Worm (Caenorhabditis elegans): Measurements from ENCODE around the gene fbxc-54.

The fbxc-54 gene

ce11 chrII:24559-24998 is 6.9 kb upstream of the fbxc-54 start, which contains the start of gene enee-1 (continued):
- TF ChIP-seq egl-27 (tag; optimal IDR thresholded peaks at IDR 0.05) (no peak), F16B12.6 (tag; optimal IDR thresholded peaks at IDR 0.05) (peak; percentile 68), nhr-28 (tag; optimal IDR thresholded peaks at IDR 0.05) (no peak), nhr-47 (tag; optimal IDR thresholded peaks at IDR 0.05) (peak; percentile 93), ets-5 (GFP tag; IDR thresholded peaks at IDR 0.05) (0 out of 2 replicates have a peak, but pooled peaks have one; percentile 83), nhr-20 (tag; optimal IDR thresholded peaks at IDR 0.05) (peak; percentile 81), rnt-1 (tag; optimal IDR thresholded peaks at IDR 0.05) (peak; percentile 90), hlh-4 (tag; optimal IDR thresholded peaks at IDR 0.05) (no peak)

DNA sequence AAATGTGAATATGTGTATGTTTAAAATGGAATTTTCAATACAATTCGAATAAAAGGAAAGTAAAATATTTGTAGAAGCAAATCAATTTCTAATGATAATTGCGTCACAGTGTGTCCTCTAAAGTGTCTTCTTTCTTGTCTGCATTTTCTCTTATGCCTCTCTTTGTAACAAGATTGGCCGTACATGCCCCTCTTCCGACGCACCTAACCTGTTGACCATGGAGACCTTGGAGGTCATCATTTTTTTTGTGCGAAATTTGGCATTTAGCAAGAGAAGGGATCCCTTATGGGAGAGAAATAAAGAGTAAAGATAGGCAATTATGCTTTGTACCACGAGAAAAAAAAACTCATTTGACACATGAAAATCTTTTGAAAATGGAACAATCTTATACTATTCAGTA is 3.2 kb upstream of the fbxc-54 start, which contains the start of gene F23F1.4:
Gene F23F1.4 (minus strand): TSS at position 141 of the 400 bp plus-strand sequence.
- peak; percentile 25 for TF ChIP-seq lin-14 (GFP tag; optimal IDR thresholded peaks at IDR 0.05)
- no peak for TF ChIP-seq efl-1 (optimal IDR thresholded peaks at IDR 0.05)
- TF ChIP-seq efl-1 (GFP tag; optimal IDR thresholded peaks at IDR 0.05 in 1 of 2), result peak in 1 of 2 experiments; percentile 69
- peak; percentile 34 for TF ChIP-seq snu-23 (GFP tag; optimal IDR thresholded peaks at IDR 0.05)
- TF ChIP-seq nhr-85 (tag), result peak; percentile 82
- TF ChIP-seq sup-37 (GFP tag; optimal IDR thresholded peaks at IDR 0.05), result no peak
- peak; percentile 49 for TF ChIP-seq blmp-1 (tag; optimal IDR thresholded peaks at IDR 0.05)
- TF ChIP-seq aha-1 (tag; optimal IDR thresholded peaks at IDR 0.05), result no peak
- TF ChIP-seq irx-1 (tag; optimal IDR thresholded peaks at IDR 0.05), result peak; percentile 13
- no peak for TF ChIP-seq ceh-8 (GFP tag; optimal IDR thresholded peaks at IDR 0.05)
- no peak for TF ChIP-seq snpc-4 (tag; optimal IDR thresholded peaks at IDR 0.05)
- TF ChIP-seq lsy-2 (tag; optimal IDR thresholded peaks at IDR 0.05), result no peak

ce11 chrII:29578-29977 is 1.9 kb upstream of the fbxc-54 start:
- no peak for TF ChIP-seq ets-5 (GFP tag; IDR thresholded peaks at IDR 0.05)
- peak; percentile 61 for TF ChIP-seq blmp-1 (tag; optimal IDR thresholded peaks at IDR 0.05)

ce11 chrII:33904-34303 is 2.4 kb downstream of the fbxc-54 start, which contains the start of gene F23F1.2:
F23F1.2 (plus strand) TSS chrII:34204.
- TF ChIP-seq grh-1 (GFP tag; IDR thresholded peaks at IDR 0.05) (no peak), lin-39 (tag; optimal IDR thresholded peaks at IDR 0.05) (no peak), nhr-28 (tag; optimal IDR thresholded peaks at IDR 0.05) (no peak), isw-1 (GFP tag; IDR thresholded peaks at IDR 0.05) (no peak), C04F5.9 (tag; optimal IDR thresholded peaks at IDR 0.05) (no peak), snpc-4 (tag; optimal IDR thresholded peaks at IDR 0.05) (no peak), elt-2 (tag; optimal IDR thresholded peaks at IDR 0.05) (no peak)

DNA sequence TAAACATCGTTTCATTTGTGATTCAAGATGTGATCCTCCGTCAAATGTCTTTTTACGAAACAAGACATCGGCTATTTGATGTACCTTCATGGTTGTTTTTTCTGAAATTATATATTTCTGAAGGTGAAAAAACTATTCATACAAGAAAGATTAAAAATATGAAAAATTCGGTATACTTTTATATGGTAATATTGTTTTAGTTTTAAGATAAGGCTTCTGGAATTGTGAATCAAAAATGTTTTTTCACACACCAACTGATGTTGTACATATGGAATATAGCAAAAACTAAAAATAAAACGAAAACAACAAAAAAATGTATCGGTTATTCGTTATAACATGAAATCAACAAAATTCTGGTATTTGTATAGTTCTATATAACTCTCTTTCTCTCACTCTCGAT is 5.7 kb downstream of the fbxc-54 start, which contains the start of gene F23F1.6:
Gene F23F1.6 (minus strand): TSS at position 101 of the 400 bp plus-strand sequence.
- TF ChIP-seq hpl-2 (GFP tag; optimal IDR thresholded peaks at IDR 0.05), result no peak
- TF ChIP-seq xbp-1 (tag; optimal IDR thresholded peaks at IDR 0.05), result no peak
- no peak for TF ChIP-seq Y116A8C.19 (tag; optimal IDR thresholded peaks at IDR 0.05; ENCODE audit: borderline replicate concordance)
- TF ChIP-seq fkh-4 (tag; optimal IDR thresholded peaks at IDR 0.05; ENCODE audit: borderline replicate concordance), result no peak
- no peak for TF ChIP-seq ceh-90 (tag; optimal IDR thresholded peaks at IDR 0.05)

DNA sequence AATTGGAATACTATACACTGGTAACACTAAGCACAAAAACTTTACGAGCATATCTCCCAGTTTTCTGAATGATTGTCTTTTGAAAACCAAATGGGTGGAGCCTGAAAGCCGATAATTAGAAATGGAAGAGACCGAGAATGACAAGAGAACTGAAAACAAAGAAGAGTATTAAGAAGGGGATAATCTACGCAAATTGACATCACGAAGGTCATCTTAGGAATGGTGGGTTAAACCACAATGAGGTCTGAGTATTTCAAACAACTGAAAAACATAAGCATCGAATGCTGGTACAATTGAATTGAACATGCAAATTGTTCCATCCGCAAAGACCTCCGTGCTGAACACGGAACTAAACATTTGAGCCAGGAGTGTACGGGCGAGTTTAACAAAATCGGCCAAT is 7.9 kb downstream of the fbxc-54 start, which contains the start of gene spp-24:
Gene spp-24 (minus strand): TSS at position 101 of the 400 bp plus-strand sequence.
- TF ChIP-seq nhr-85 (tag) (peak; percentile 61), nhr-90 (tag; optimal IDR thresholded peaks at IDR 0.05; ENCODE audit: poor library complexity) (no peak)

ce11 chrII:41914-42313 is 10.4 kb downstream of the fbxc-54 start, which contains the start of gene F23F1.10:
F23F1.10 (minus strand) TSS chrII:41982.
- TF ChIP-seq tlp-1 (tag; optimal IDR thresholded peaks at IDR 0.05) (no peak), aly-2 (tag; optimal IDR thresholded peaks at IDR 0.05) (peak; percentile 48)
